Worm (Caenorhabditis elegans): ENCODE results near the gene C24A3.1.

C24A3.1 gene

ce11 chrX:8957974-8958373 lies 40.9 kb upstream of the C24A3.1 start:
- TF ChIP-seq ceh-14 (tag; optimal IDR thresholded peaks at IDR 0.05) (no peak), nhr-11 (tag; optimal IDR thresholded peaks at IDR 0.05) (no peak), ceh-18 (tag; optimal IDR thresholded peaks at IDR 0.05) (no peak), dve-1 (tag; optimal IDR thresholded peaks at IDR 0.05) (no peak), pag-3 (tag; optimal IDR thresholded peaks at IDR 0.05; ENCODE audit: borderline replicate concordance) (no peak), ama-1 (optimal IDR thresholded peaks at IDR 0.05) (no peak), F13H6.1 (tag; optimal IDR thresholded peaks at IDR 0.05) (no peak), ceh-45 (GFP tag; IDR thresholded peaks at IDR 0.05) (no peak)

- no peak for TF ChIP-seq ceh-45 (GFP tag; IDR thresholded peaks at IDR 0.05)
- TF ChIP-seq hlh-6 (tag; optimal IDR thresholded peaks at IDR 0.05), result no peak
- TF ChIP-seq Y22D7AL.16 (tag; optimal IDR thresholded peaks at IDR 0.05), result no peak
- no peak for TF ChIP-seq sdc-2 (tag; optimal IDR thresholded peaks at IDR 0.05)
- TF ChIP-seq tbx-7 (tag; optimal IDR thresholded peaks at IDR 0.05), result no peak
- no peak for TF ChIP-seq unc-3 (GFP tag; conservative IDR thresholded peaks at IDR 0.05)
- no peak for TF ChIP-seq unc-3 (tag; optimal IDR thresholded peaks at IDR 0.05)
- TF ChIP-seq ceh-22 (tag; optimal IDR thresholded peaks at IDR 0.05), result no peak
- no peak for TF ChIP-seq ceh-30 (tag; optimal IDR thresholded peaks at IDR 0.05)
- TF ChIP-seq ceh-24 (tag; optimal IDR thresholded peaks at IDR 0.05), result no peak
- no peak for TF ChIP-seq C38D4.7 (GFP tag; optimal IDR thresholded peaks at IDR 0.05)
- TF ChIP-seq dve-1 (tag; optimal IDR thresholded peaks at IDR 0.05), result no peak
Observed at ce11 chrX:8961120-8961834, 37.6 kb upstream of the C24A3.1 start, which contains the start of gene aexr-3. TSS of gene aexr-3 (minus strand) at chrX:8961170.

DNA sequence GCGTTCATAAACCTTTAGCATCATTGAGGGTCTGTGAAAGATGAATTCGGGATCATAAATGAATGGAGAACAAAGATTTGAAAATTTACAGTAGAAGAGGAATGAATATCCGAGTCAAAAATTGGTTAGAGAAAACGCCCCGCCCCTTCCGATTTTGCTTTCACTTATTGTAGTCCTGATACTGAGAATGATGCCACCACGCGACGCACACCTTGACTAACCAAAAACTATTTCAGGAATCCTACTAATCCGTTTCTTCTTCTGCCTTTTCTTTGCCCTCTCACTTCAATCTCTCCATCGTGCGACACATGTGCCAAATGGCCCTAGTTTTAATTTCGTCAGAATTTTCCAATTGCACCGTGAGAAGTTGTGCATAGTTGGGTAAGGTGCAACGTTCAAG lies 35.4 kb upstream of the C24A3.1 start:
- TF ChIP-seq mec-3 (tag; optimal IDR thresholded peaks at IDR 0.05; ENCODE audit: borderline replicate concordance) (no peak), pha-2 (tag; optimal IDR thresholded peaks at IDR 0.05) (no peak), ceh-30 (tag; optimal IDR thresholded peaks at IDR 0.05) (no peak), rnt-1 (tag; optimal IDR thresholded peaks at IDR 0.05) (no peak), fax-1 (tag; optimal IDR thresholded peaks at IDR 0.05) (no peak), dmd-4 (tag; optimal IDR thresholded peaks at IDR 0.05; ENCODE audit: borderline replicate concordance) (no peak), syd-9 (tag; optimal IDR thresholded peaks at IDR 0.05) (no peak), T23F11.4 (GFP tag; optimal IDR thresholded peaks at IDR 0.05) (no peak), ceh-34 (tag; optimal IDR thresholded peaks at IDR 0.05) (no peak), ref-2 (tag; optimal IDR thresholded peaks at IDR 0.05) (no peak), fkh-10 (GFP tag; optimal IDR thresholded peaks at IDR 0.05) (no peak), hlh-15 (tag; optimal IDR thresholded peaks at IDR 0.05) (no peak), elt-2 (tag; optimal IDR thresholded peaks at IDR 0.05) (no peak), tbx-2 (tag; optimal IDR thresholded peaks at IDR 0.05) (no peak)

ce11 chrX:8969111-8970048 lies 29.5 kb upstream of the C24A3.1 start:
- TF ChIP-seq madf-2 (tag; optimal IDR thresholded peaks at IDR 0.05), result no peak
- no peak for TF ChIP-seq lim-6 (tag; optimal IDR thresholded peaks at IDR 0.05)
- TF ChIP-seq unc-86 (tag; optimal IDR thresholded peaks at IDR 0.05), result no peak
- TF ChIP-seq lin-11 (tag; optimal IDR thresholded peaks at IDR 0.05), result peak; percentile 35
- TF ChIP-seq sox-4 (tag; optimal IDR thresholded peaks at IDR 0.05), result peak; percentile 31
- TF ChIP-seq T23F11.4 (GFP tag; optimal IDR thresholded peaks at IDR 0.05), result no peak
- no peak for TF ChIP-seq ama-1 (optimal IDR thresholded peaks at IDR 0.05)
- no peak for TF ChIP-seq ceh-34 (tag; optimal IDR thresholded peaks at IDR 0.05)
- TF ChIP-seq ref-2 (tag; optimal IDR thresholded peaks at IDR 0.05), result peak; percentile 34
- TF ChIP-seq che-1 (tag; optimal IDR thresholded peaks at IDR 0.05), result peak; percentile 50
- peak; percentile 5 for TF ChIP-seq ztf-16 (tag; optimal IDR thresholded peaks at IDR 0.05)
- TF ChIP-seq dmd-4 (tag; optimal IDR thresholded peaks at IDR 0.05; ENCODE audit: borderline replicate concordance), result peak; percentile 35
- TF ChIP-seq unc-55 (GFP tag; optimal IDR thresholded peaks at IDR 0.05), result no peak
- TF ChIP-seq gmeb-2 (tag; optimal IDR thresholded peaks at IDR 0.05), result no peak
- peak; percentile 30 for TF ChIP-seq ceh-31 (tag; optimal IDR thresholded peaks at IDR 0.05)
- peak; percentile 7 for TF ChIP-seq ceh-2 (tag; optimal IDR thresholded peaks at IDR 0.05)
- TF ChIP-seq hlh-30 (tag; optimal IDR thresholded peaks at IDR 0.05; ENCODE audit: insufficient read depth), result no peak
- TF ChIP-seq elt-4 (tag; optimal IDR thresholded peaks at IDR 0.05), result no peak
- TF ChIP-seq tbx-2 (tag; optimal IDR thresholded peaks at IDR 0.05), result no peak
- TF ChIP-seq dve-1 (tag; optimal IDR thresholded peaks at IDR 0.05), result no peak
- peak; percentile 21 for TF ChIP-seq sdc-2 (tag; optimal IDR thresholded peaks at IDR 0.05)
- peak; percentile 42 for TF ChIP-seq hlh-6 (tag; optimal IDR thresholded peaks at IDR 0.05)
- no peak for TF ChIP-seq fkh-10 (GFP tag; optimal IDR thresholded peaks at IDR 0.05)
